Fruit fly (Drosophila melanogaster): Measurements from ENCODE around the gene sNPF.

sNPF gene

dm6 chr2L:20082965-20083855 lies 55.5 kb downstream of the sNPF start (continued):
- peak; percentile 10 for TF ChIP-seq Oli (tag; optimal IDR thresholded peaks at IDR 0.05)
- TF ChIP-seq crc (GFP tag; optimal IDR thresholded peaks at IDR 0.05) = peak; percentile 12
- no peak for TF ChIP-seq aop (GFP tag; IDR thresholded peaks at IDR 0.05)
- TF ChIP-seq nom (GFP tag; optimal IDR thresholded peaks at IDR 0.05) = no peak
- no peak for TF ChIP-seq CG13624 (GFP tag; optimal IDR thresholded peaks at IDR 0.05)
- TF ChIP-seq Dek (tag; optimal IDR thresholded peaks at IDR 0.05) = no peak
- TF ChIP-seq CG2712 (tag; optimal IDR thresholded peaks at IDR 0.05) = no peak
- peak; percentile 33 for TF ChIP-seq HHEX (GFP tag; optimal IDR thresholded peaks at IDR 0.05)
- TF ChIP-seq CoRest (tag; optimal IDR thresholded peaks at IDR 0.05) = peak; percentile 32
- peak; percentile 5 for TF ChIP-seq phol (tag; optimal IDR thresholded peaks at IDR 0.05)
- TF ChIP-seq seq (GFP tag; IDR thresholded peaks at IDR 0.05) = 0 out of 2 replicates have a peak, but pooled peaks have one; percentile 28
- TF ChIP-seq Fer3 (tag; optimal IDR thresholded peaks at IDR 0.05) = peak; percentile 28
- no peak for TF ChIP-seq GATAe (GFP tag; conservative IDR thresholded peaks at IDR 0.05)
- TF ChIP-seq row (GFP tag; IDR thresholded peaks at IDR 0.05) = peak; percentile 27; the same call in 1 of the 3 replicates
- no peak for TF ChIP-seq Sry-δ (GFP tag; optimal IDR thresholded peaks at IDR 0.05)
- peak; percentile 32 for TF ChIP-seq CG10543 (GFP tag; optimal IDR thresholded peaks at IDR 0.05)
- TF ChIP-seq CG11398 (GFP tag; optimal IDR thresholded peaks at IDR 0.05) = peak; percentile 14
- TF ChIP-seq CG11456 (GFP tag; IDR thresholded peaks at IDR 0.05) = no peak
- TF ChIP-seq CG1233 (GFP tag; optimal IDR thresholded peaks at IDR 0.05) = no peak
- peak; percentile 13 for TF ChIP-seq sqz (GFP tag; optimal IDR thresholded peaks at IDR 0.05)
- TF ChIP-seq CG17912 (GFP tag; optimal IDR thresholded peaks at IDR 0.05) = peak; percentile 2
- TF ChIP-seq CG9437 (GFP tag; optimal IDR thresholded peaks at IDR 0.05) = peak; percentile 91
- TF ChIP-seq CG10366 (GFP tag; IDR thresholded peaks at IDR 0.05) = peak; percentile 24; the same call in 1 of the 2 replicates
- TF ChIP-seq CG3281 (GFP tag; optimal IDR thresholded peaks at IDR 0.05) = peak; percentile 36
- TF ChIP-seq CG6254 (GFP tag; optimal IDR thresholded peaks at IDR 0.05) = peak; percentile 16
- peak; percentile 26; the same call in 1 of the 2 replicates for TF ChIP-seq Ada2b (GFP tag; IDR thresholded peaks at IDR 0.05)
- no peak for TF ChIP-seq chn (GFP tag; optimal IDR thresholded peaks at IDR 0.05)
- TF ChIP-seq CG1832 (GFP tag; optimal IDR thresholded peaks at IDR 0.05) = no peak
- TF ChIP-seq corto (GFP tag; optimal IDR thresholded peaks at IDR 0.05) = peak; percentile 64
- TF ChIP-seq mld (GFP tag; IDR thresholded peaks at IDR 0.05; ENCODE audit: partially characterized antibody) = no peak
- TF ChIP-seq slbo (GFP tag; IDR thresholded peaks at IDR 0.05) = peak; percentile 51
- no peak for TF ChIP-seq CG8359 (GFP tag; optimal IDR thresholded peaks at IDR 0.05; ENCODE audit: borderline replicate concordance)
- TF ChIP-seq CG16813 (GFP tag; IDR thresholded peaks at IDR 0.05; ENCODE audit: partially characterized antibody) = 0 out of 3 replicates have a peak, but pooled peaks have one; percentile 28
- no peak for TF ChIP-seq CG8944 (GFP tag; optimal IDR thresholded peaks at IDR 0.05)
- no peak for TF ChIP-seq bowl (GFP tag; IDR thresholded peaks at IDR 0.05)
- TF ChIP-seq Camta (GFP tag; optimal IDR thresholded peaks at IDR 0.05) = peak; percentile 1
- TF ChIP-seq exex (tag; optimal IDR thresholded peaks at IDR 0.05) = peak; percentile 77
- TF ChIP-seq ewg (GFP tag; optimal IDR thresholded peaks at IDR 0.05) = no peak
- TF ChIP-seq cato (GFP tag; optimal IDR thresholded peaks at IDR 0.05; ENCODE audit: borderline replicate concordance) = no peak
- peak; percentile 70 for TF ChIP-seq ftz-f1 (GFP tag; optimal IDR thresholded peaks at IDR 0.05)
- TF ChIP-seq gt (GFP tag; IDR thresholded peaks at IDR 0.05) = no peak
- TF ChIP-seq sd (tag; optimal IDR thresholded peaks at IDR 0.05) = no peak
- TF ChIP-seq Vsx1 (GFP tag; optimal IDR thresholded peaks at IDR 0.05) = no peak
- 0 out of 2 replicates have a peak, but pooled peaks have one; percentile 15 for TF ChIP-seq CG32532 (GFP tag; IDR thresholded peaks at IDR 0.05)
- peak; percentile 58 for TF ChIP-seq crol (GFP tag; IDR thresholded peaks at IDR 0.05)
- no peak for TF ChIP-seq NfI (GFP tag; optimal IDR thresholded peaks at IDR 0.05)
- no peak for TF ChIP-seq salm (tag; optimal IDR thresholded peaks at IDR 0.05)
- TF ChIP-seq lbe (GFP tag; optimal IDR thresholded peaks at IDR 0.05) = peak; percentile 47

Data from whole organism, embryonic.